Fruit fly (Drosophila melanogaster) whole organism, embryonic: ENCODE results near the gene CG32301.

Experiments
- Atf3 ChIP-seq: fragments of 200-800 bp; sonication (Bioruptor generic); optimal IDR thresholded peaks from 3 replicates; lab custom pipeline; 2016; ENCODE audit warnings: missing biosample characterization, missing genetic modification characterization
- Awh ChIP-seq: fragments of 200-800 bp; sonication (Bioruptor generic); IDR thresholded peaks from 2 replicates; pipeline ENCODE4, ENCODE4 v1.3.6; 2022; ENCODE audit warnings: missing biosample characterization, missing genetic modification characterization
- CG10209 ChIP-seq: fragments of 200-800 bp; sonication (Bioruptor generic); optimal IDR thresholded peaks from 3 replicates; lab custom pipeline; 2017; ENCODE audit warnings: missing biosample characterization, mild to moderate bottlenecking, missing genetic modification characterization, missing genetic modification reagents
- CG10979 ChIP-seq: fragments of 200-800 bp; sonication (Bioruptor generic); optimal IDR thresholded peaks from 2 replicates; lab custom pipeline; 2018; ENCODE audit warnings: missing biosample characterization, mild to moderate bottlenecking, missing genetic modification characterization, moderate library complexity
- CG11085 ChIP-seq: fragments of 200-800 bp; sonication (Bioruptor generic); IDR thresholded peaks from 2 replicates; pipeline ENCODE4 v1.3.6; 2022; ENCODE audit warnings: missing biosample characterization, missing genetic modification characterization
- CG12155 ChIP-seq: fragments of 200-800 bp; sonication (Bioruptor generic); optimal IDR thresholded peaks from 3 replicates; lab custom pipeline; 2016; ENCODE audit warnings: missing biosample characterization, missing genetic modification characterization
- CG12236 ChIP-seq: fragments of 200-800 bp; sonication (Bioruptor generic); optimal IDR thresholded peaks from 2 replicates; lab custom pipeline; 2016; ENCODE audit warnings: missing biosample characterization, missing genetic modification characterization
- CG13287 ChIP-seq: fragments of 200-800 bp; sonication (Bioruptor generic); IDR thresholded peaks from 2 replicates; pipeline ENCODE4 v1.3.6; 2022; ENCODE audit warnings: missing biosample characterization, missing genetic modification characterization; ENCODE audit not compliant: partially characterized antibody
- CG14965 ChIP-seq: fragments of 200-800 bp; sonication (Bioruptor generic); optimal IDR thresholded peaks from 2 replicates; lab custom pipeline; 2016; ENCODE audit warnings: missing biosample characterization, missing genetic modification characterization, borderline replicate concordance
- CG18599 ChIP-seq: fragments of 200-800 bp; sonication (Bioruptor generic); optimal IDR thresholded peaks from 3 replicates; lab custom pipeline; 2017; ENCODE audit warnings: missing biosample characterization, missing genetic modification characterization, mild to moderate bottlenecking, moderate library complexity, missing genetic modification reagents
- CG31224 ChIP-seq: fragments of 200-800 bp; sonication (Bioruptor generic); IDR thresholded peaks from 2 replicates; pipeline ENCODE4 v1.3.6; 2022; ENCODE audit warnings: missing biosample characterization, missing genetic modification characterization
- CG32532 ChIP-seq: fragments of 200-800 bp; sonication (Bioruptor generic); IDR thresholded peaks from 2 replicates; pipeline ENCODE4 v1.3.6; 2022; ENCODE audit warnings: missing biosample characterization, missing genetic modification characterization
- CG32772 ChIP-seq: fragments of 200-800 bp; sonication (Bioruptor generic); IDR thresholded peaks from 2 replicates; pipeline ENCODE4 v1.3.6; 2022; ENCODE audit warnings: missing biosample characterization, missing genetic modification characterization
- CG33557 ChIP-seq: fragments of 200-800 bp; sonication (Bioruptor generic); optimal IDR thresholded peaks from 2 replicates; lab custom pipeline; 2019; ENCODE audit warnings: missing biosample characterization, mild to moderate bottlenecking, missing genetic modification characterization, moderate library complexity
- CG4730 ChIP-seq: fragments of 200-800 bp; sonication (Bioruptor generic); IDR thresholded peaks from 2 replicates; pipeline ENCODE4 v1.3.6; 2022; ENCODE audit warnings: missing biosample characterization, missing genetic modification characterization
- CG4820 ChIP-seq: fragments of 200-800 bp; sonication (Bioruptor generic); optimal IDR thresholded peaks from 3 replicates; lab custom pipeline; 2016; ENCODE audit warnings: missing biosample characterization, missing genetic modification characterization
- CG7271 ChIP-seq: fragments of 200-800 bp; sonication (Bioruptor generic); optimal IDR thresholded peaks from 2 replicates; lab custom pipeline; 2018; ENCODE audit warnings: missing biosample characterization, mild to moderate bottlenecking, missing genetic modification characterization, moderate library complexity
- CG7987 ChIP-seq: fragments of 200-800 bp; sonication (Bioruptor generic); optimal IDR thresholded peaks from 2 replicates; lab custom pipeline; 2018; ENCODE audit warnings: missing biosample characterization, mild to moderate bottlenecking, missing genetic modification characterization, moderate library complexity
- CG9727 ChIP-seq: fragments of 200-800 bp; sonication (Bioruptor generic); optimal IDR thresholded peaks from 3 replicates; lab custom pipeline; 2017; ENCODE audit warnings: missing biosample characterization, mild to moderate bottlenecking, missing genetic modification characterization
- Camta ChIP-seq: fragments of 200-800 bp; sonication (Bioruptor generic); optimal IDR thresholded peaks from 2 replicates; lab custom pipeline; 2016; ENCODE audit warnings: missing biosample characterization, missing genetic modification characterization
- Chrac-16 ChIP-seq: fragments of 200-800 bp; sonication (Bioruptor generic); optimal IDR thresholded peaks from 3 replicates; lab custom pipeline; 2016; ENCODE audit warnings: missing biosample characterization, missing genetic modification characterization
- Dbx ChIP-seq: fragments of 200-800 bp; sonication (Bioruptor generic); IDR thresholded peaks from 3 replicates; pipeline ENCODE4 v1.3.6; 2022; ENCODE audit warnings: missing biosample characterization, missing genetic modification characterization
- Dek ChIP-seq: fragments of 200-800 bp; sonication (Bioruptor generic); optimal IDR thresholded peaks from 3 replicates; lab custom pipeline; 2019; ENCODE audit warnings: missing biosample characterization, mild to moderate bottlenecking, missing genetic modification characterization, moderate library complexity
- Drgx ChIP-seq: fragments of 200-800 bp; sonication (Bioruptor generic); IDR thresholded peaks from 2 replicates; pipeline ENCODE4 v1.3.6; 2022; ENCODE audit warnings: missing biosample characterization, missing genetic modification characterization
- E2f2 ChIP-seq: fragments of 200-800 bp; sonication (Bioruptor generic); IDR thresholded peaks from 2 replicates; pipeline ENCODE4 v1.3.6; 2022; ENCODE audit warnings: missing biosample characterization, missing genetic modification characterization
- Fer3 ChIP-seq: fragments of 200-800 bp; sonication (Bioruptor generic); optimal IDR thresholded peaks from 2 replicates; lab custom pipeline; 2018; ENCODE audit warnings: missing biosample characterization, mild to moderate bottlenecking, missing genetic modification characterization, moderate library complexity
- Mad ChIP-seq: fragments of 200-800 bp; sonication (Bioruptor generic); optimal IDR thresholded peaks from 2 replicates; lab custom pipeline; 2016; ENCODE audit warnings: missing biosample characterization, missing genetic modification characterization
- NC2α ChIP-seq: fragments of 200-800 bp; sonication (Bioruptor generic); optimal IDR thresholded peaks from 2 replicates; lab custom pipeline; 2016; ENCODE audit warnings: missing biosample characterization, missing genetic modification characterization
- NC2β ChIP-seq: fragments of 200-800 bp; sonication (Bioruptor generic); optimal IDR thresholded peaks from 2 replicates; lab custom pipeline; 2016; ENCODE audit warnings: missing biosample characterization, missing genetic modification characterization
- Opbp ChIP-seq: fragments of 200-800 bp; sonication (Bioruptor generic); IDR thresholded peaks from 3 replicates; pipeline ENCODE4 v1.3.6; 2022; ENCODE audit warnings: missing biosample characterization, missing genetic modification characterization; ENCODE audit not compliant: partially characterized antibody
- Pdp1 ChIP-seq, 2 experiments: fragments of 200-800 bp; sonication (Bioruptor generic); optimal IDR thresholded peaks; 3 replicates each; lab custom pipeline; 2016; ENCODE audit warnings: missing biosample characterization in 2 of 2, missing genetic modification characterization in 2 of 2, mild to moderate bottlenecking in 1 of 2, moderate library complexity in 1 of 2
- Ptx1 ChIP-seq: fragments of 200-800 bp; sonication (Bioruptor generic); IDR thresholded peaks from 2 replicates; pipeline ENCODE4 v1.3.6; 2022; ENCODE audit warnings: missing biosample characterization, missing genetic modification characterization
- Sin3A ChIP-seq: fragments of >200 bp; optimal IDR thresholded peaks from 2 replicates; lab custom pipeline; 2018
- Spps ChIP-seq: fragments of 200-800 bp; sonication (Bioruptor generic); optimal IDR thresholded peaks from 2 replicates; lab custom pipeline; 2018; ENCODE audit warnings: missing biosample characterization, mild to moderate bottlenecking, missing genetic modification characterization
- Ssrp ChIP-seq: fragments of 200-800 bp; sonication (Bioruptor generic); optimal IDR thresholded peaks from 2 replicates; lab custom pipeline; 2018; ENCODE audit warnings: missing biosample characterization, mild to moderate bottlenecking, missing genetic modification characterization, moderate library complexity
- Tbp ChIP-seq: fragments of >200 bp; optimal IDR thresholded peaks from 2 replicates; lab custom pipeline; 2018; ENCODE audit warnings: missing biosample characterization, missing genetic modification characterization
- abd-A ChIP-seq: fragments of 200-800 bp; sonication (Bioruptor generic); optimal IDR thresholded peaks from 3 replicates; lab custom pipeline; 2019; ENCODE audit warnings: missing biosample characterization, mild to moderate bottlenecking, missing genetic modification characterization, moderate library complexity
- cwo ChIP-seq: fragments of 200-800 bp; sonication (Bioruptor generic); optimal IDR thresholded peaks from 3 replicates; lab custom pipeline; 2017; ENCODE audit warnings: missing biosample characterization, missing genetic modification characterization, mild to moderate bottlenecking, moderate library complexity, missing genetic modification reagents
- disco-r ChIP-seq: fragments of 200-800 bp; sonication (Bioruptor generic); optimal IDR thresholded peaks from 2 replicates; lab custom pipeline; 2016; ENCODE audit warnings: missing biosample characterization, missing genetic modification characterization
- ems ChIP-seq: fragments of 200-800 bp; sonication (Bioruptor generic); optimal IDR thresholded peaks from 3 replicates; lab custom pipeline; 2016; ENCODE audit warnings: missing biosample characterization, missing genetic modification characterization
- gem ChIP-seq: fragments of 200-800 bp; sonication (Bioruptor generic); optimal IDR thresholded peaks from 2 replicates; lab custom pipeline; 2019; ENCODE audit warnings: missing biosample characterization, mild to moderate bottlenecking, missing genetic modification characterization, moderate library complexity
- nerfin-2 ChIP-seq: fragments of 200-800 bp; sonication (Bioruptor generic); IDR thresholded peaks from 2 replicates; pipeline ENCODE4 v1.3.6; 2022; ENCODE audit warnings: missing biosample characterization, missing genetic modification characterization; ENCODE audit not compliant: partially characterized antibody
- org-1 ChIP-seq: fragments of 200-800 bp; sonication (Bioruptor generic); optimal IDR thresholded peaks from 2 replicates; lab custom pipeline; 2017; ENCODE audit warnings: missing biosample characterization, missing genetic modification characterization
- peb ChIP-seq: fragments of 200-800 bp; sonication (Bioruptor generic); IDR thresholded peaks from 2 replicates; pipeline ENCODE4 v1.3.6; 2022; ENCODE audit warnings: missing biosample characterization, missing genetic modification characterization
- sc ChIP-seq, 3 experiments: fragments of >200 bp in 2 of 3; fragments of 200-800 bp in 1 of 3; sonication (Bioruptor generic) in 1 of 3; optimal IDR thresholded peaks; 2 replicates in 2 of 3; 3 replicates in 1 of 3; lab custom pipeline; 2017; ENCODE audit warnings: mild to moderate bottlenecking in 1 of 3, missing biosample characterization in 1 of 3, missing genetic modification characterization in 1 of 3, missing genetic modification reagents in 1 of 3
- tll ChIP-seq, 2 experiments: fragments of 200-800 bp in 1 of 2; fragments of >200 bp in 1 of 2; sonication (Bioruptor generic) in 1 of 2; optimal IDR thresholded peaks; 2 replicates each; lab custom pipeline; 2017 to 2019; ENCODE audit warnings: missing biosample characterization in 2 of 2, missing genetic modification characterization in 2 of 2, mild to moderate bottlenecking in 1 of 2, moderate library complexity in 1 of 2
- tup ChIP-seq: fragments of 200-800 bp; sonication (Bioruptor generic); optimal IDR thresholded peaks from 2 replicates; lab custom pipeline; 2016; ENCODE audit warnings: missing biosample characterization, mild to moderate bottlenecking, missing genetic modification characterization, moderate library complexity
- twi ChIP-seq: fragments of 200-800 bp; optimal IDR thresholded peaks from 2 replicates; lab custom pipeline; 2019; ENCODE audit warnings: missing biosample characterization, mild to moderate bottlenecking, missing genetic modification characterization, moderate library complexity
- usp ChIP-seq: fragments of >200 bp; optimal IDR thresholded peaks from 2 replicates; lab custom pipeline; 2017; ENCODE audit warnings: missing biosample characterization, missing genetic modification characterization
- zfh2 ChIP-seq: fragments of 200-800 bp; sonication (Bioruptor generic); optimal IDR thresholded peaks from 2 replicates; lab custom pipeline; 2016; ENCODE audit warnings: missing biosample characterization, missing genetic modification characterization

The CG32301 gene

dm6 chr3L:2257412-2257862 lies 13.2 kb downstream of the CG32301 start, which contains the start of the genes CG1275 and Elp5 (continued):
- TF ChIP-seq Spps (tag; lab: Kevin White, UChicago), result peak; percentile 92
- TF ChIP-seq CG4730 (GFP tag; lab: Robert Waterston, UW), result peak; percentile 99
- peak; percentile 98 for TF ChIP-seq Ssrp (tag; lab: Kevin White, UChicago)
- peak; percentile 76 for TF ChIP-seq CG14965 (GFP tag; lab: Kevin White, UChicago)
- peak; percentile 95 for TF ChIP-seq disco-r (GFP tag; lab: Kevin White, UChicago)
- TF ChIP-seq CG11085 (GFP tag; lab: Robert Waterston, UW), result peak; percentile 99
- peak; percentile 37; the same call in 1 of the 2 replicates for TF ChIP-seq CG13287 (GFP tag; lab: Robert Waterston, UW)
- TF ChIP-seq Sin3A (lab: Kevin White, UChicago), result peak; percentile 39
- peak; percentile 94 for TF ChIP-seq CG10979 (tag; lab: Kevin White, UChicago)
- peak in 1 of 2 experiments; percentile 31 for TF ChIP-seq tll (GFP tag; optimal IDR thresholded peaks at IDR 0.05; lab: Kevin White, UChicago)
- peak; percentile 89 for TF ChIP-seq CG7987 (GFP tag; lab: Kevin White, UChicago)
- peak; percentile 95 for TF ChIP-seq twi
- TF ChIP-seq CG31224 (GFP tag; lab: Robert Waterston, UW), result peak; percentile 98
- TF ChIP-seq NC2β, result peak; percentile 94
- TF ChIP-seq Opbp (GFP tag; lab: Robert Waterston, UW), result no peak
- peak; percentile 97 for TF ChIP-seq CG18599
- peak; percentile 90 for TF ChIP-seq CG12236 (GFP tag; lab: Kevin White, UChicago)
- peak; percentile 99 for TF ChIP-seq Ptx1
- peak; percentile 96 for TF ChIP-seq CG12155 (GFP tag; lab: Kevin White, UChicago)
- peak; percentile 97 for TF ChIP-seq Mad (GFP tag; lab: Kevin White, UChicago)
- peak; percentile 95 for TF ChIP-seq Camta (GFP tag; lab: Kevin White, UChicago)
- TF ChIP-seq ems, result peak; percentile 96
- TF ChIP-seq usp (GFP tag; lab: Kevin White, UChicago), result no peak
- peak; percentile 100 for TF ChIP-seq Drgx (GFP tag; lab: Robert Waterston, UW)
- TF ChIP-seq Awh, result peak; percentile 100
- peak; percentile 93 for TF ChIP-seq cwo (GFP tag; lab: Kevin White, UChicago)
- peak; percentile 98 for TF ChIP-seq zfh2 (GFP tag; lab: Kevin White, UChicago)
- TF ChIP-seq CG7271 (tag; lab: Kevin White, UChicago), result peak; percentile 96
- peak; percentile 100 for TF ChIP-seq CG32532 (GFP tag; lab: Robert Waterston, UW)
- TF ChIP-seq CG9727 (GFP tag; lab: Kevin White, UChicago), result peak; percentile 97
- peak; percentile 99 for TF ChIP-seq peb
- peak; percentile 94 for TF ChIP-seq CG4820 (GFP tag; lab: Kevin White, UChicago)
- peak; percentile 98 for TF ChIP-seq Chrac-16 (GFP tag; lab: Kevin White, UChicago)
- peak; percentile 99 for TF ChIP-seq Fer3 (tag; lab: Kevin White, UChicago)
- 0 out of 2 replicates have a peak, but pooled peaks have one; percentile 26 for TF ChIP-seq nerfin-2 (GFP tag; lab: Robert Waterston, UW)
- peak; percentile 98 for TF ChIP-seq CG10209 (GFP tag; lab: Kevin White, UChicago)
- peak; percentile 99 for TF ChIP-seq Dbx
- no peak for TF ChIP-seq sc (optimal IDR thresholded peaks at IDR 0.05; lab: Kevin White, UChicago)
- peak; percentile 95 for TF ChIP-seq sc (GFP tag; optimal IDR thresholded peaks at IDR 0.05; lab: Kevin White, UChicago)
- TF ChIP-seq Tbp (GFP tag; lab: Kevin White, UChicago), result no peak
- no peak for TF ChIP-seq abd-A (tag; lab: Kevin White, UChicago)
- TF ChIP-seq tup (GFP tag; lab: Kevin White, UChicago), result peak; percentile 96
- TF ChIP-seq CG32772 (GFP tag; lab: Robert Waterston, UW), result peak; percentile 100
- peak; percentile 98 for TF ChIP-seq Pdp1 (GFP tag; optimal IDR thresholded peaks at IDR 0.05; lab: Kevin White, UChicago)
- TF ChIP-seq NC2α (GFP tag; lab: Kevin White, UChicago), result peak; percentile 94
- TF ChIP-seq Atf3 (GFP tag; lab: Kevin White, UChicago), result peak; percentile 96
- peak; percentile 98 for TF ChIP-seq Dek (tag; lab: Kevin White, UChicago)
- TF ChIP-seq CG33557 (GFP tag; lab: Kevin White, UChicago), result peak; percentile 94
- peak; percentile 99 for TF ChIP-seq gem
- TF ChIP-seq org-1 (GFP tag; lab: Kevin White, UChicago), result peak; percentile 95
- TF ChIP-seq E2f2 (GFP tag; lab: Robert Waterston, UW), result peak; percentile 93
